3 worm cellular contexts compared by ENCODE assay signal in genomic region chrII:11719533-11719932, ce11.
TF ChIP-seq lines count a peak whose summit lies in the region.

No protein-coding gene starts in this region.

TF ChIP-seq in whole organism, L1 larva, 84 proteins besides CTCF, POLR2A, EP300 and RAD21:
- TF ChIP-seq swsn-7 (tag; optimal IDR thresholded peaks at IDR 0.05; lab: Kevin White, UChicago) (no peak), C34B4.2 (tag; optimal IDR thresholded peaks at IDR 0.05; lab: Kevin White, UChicago) (no peak), nhr-71 (tag; optimal IDR thresholded peaks at IDR 0.05; lab: Kevin White, UChicago) (peak; percentile 30), lsy-2 (tag; optimal IDR thresholded peaks at IDR 0.05; lab: Kevin White, UChicago) (peak; percentile 17 to 21), ceh-8 (GFP tag; optimal IDR thresholded peaks at IDR 0.05; lab: Kevin White, UChicago) (no peak), mep-1 (tag; optimal IDR thresholded peaks at IDR 0.05; lab: Kevin White, UChicago) (no peak), snu-23 (GFP tag; optimal IDR thresholded peaks at IDR 0.05; lab: Kevin White, UChicago) (peak; percentile 15), C04F5.9 (tag; optimal IDR thresholded peaks at IDR 0.05; lab: Kevin White, UChicago) (no peak), nhr-90 (tag; optimal IDR thresholded peaks at IDR 0.05; lab: Kevin White, UChicago; ENCODE audit: poor library complexity) (no peak), nhr-237 (tag; optimal IDR thresholded peaks at IDR 0.05; lab: Kevin White, UChicago) (no peak), pag-3 (tag; optimal IDR thresholded peaks at IDR 0.05; lab: Kevin White, UChicago; ENCODE audit: borderline replicate concordance, insufficient read depth) (no peak), unc-98 (GFP tag; IDR thresholded peaks at IDR 0.05; lab: Robert Waterston, UW) (no peak), ztf-11 (tag; optimal IDR thresholded peaks at IDR 0.05; lab: Kevin White, UChicago) (no peak), ceh-63 (GFP tag; optimal IDR thresholded peaks at IDR 0.05; lab: Kevin White, UChicago) (no peak), blmp-1 (tag; optimal IDR thresholded peaks at IDR 0.05; lab: Kevin White, UChicago) (peak; percentile 2)

TF ChIP-seq in whole organism, L4 larva, 104 proteins besides CTCF, POLR2A, EP300 and RAD21:
- TF ChIP-seq ztf-7 (tag; optimal IDR thresholded peaks at IDR 0.05; lab: Kevin White, UChicago), result no peak
- TF ChIP-seq T20F7.1 (GFP tag; optimal IDR thresholded peaks at IDR 0.05; lab: Kevin White, UChicago), result peak; percentile 91
- TF ChIP-seq nhr-42 (GFP tag; IDR thresholded peaks at IDR 0.05; lab: Robert Waterston, UW), result no peak
- TF ChIP-seq pqm-1 (tag; optimal IDR thresholded peaks at IDR 0.05; lab: Kevin White, UChicago), result no peak
- TF ChIP-seq hlh-30 (tag; optimal IDR thresholded peaks at IDR 0.05; lab: Kevin White, UChicago; ENCODE audit: insufficient read depth), result no peak
- TF ChIP-seq lin-15B (tag; optimal IDR thresholded peaks at IDR 0.05; lab: Kevin White, UChicago), result no peak
- TF ChIP-seq Y48G9A.11 (GFP tag; IDR thresholded peaks at IDR 0.05; lab: Robert Waterston, UW), result peak; percentile 76
- TF ChIP-seq lin-1 (GFP tag; IDR thresholded peaks at IDR 0.05; lab: Robert Waterston, UW), result no peak
- no peak for TF ChIP-seq lin-38 (GFP tag; IDR thresholded peaks at IDR 0.05; lab: Robert Waterston, UW)
- peak; percentile 95 for TF ChIP-seq spr-1 (tag; optimal IDR thresholded peaks at IDR 0.05; lab: Kevin White, UChicago)
- peak; percentile 93 for TF ChIP-seq spr-3 (GFP tag; optimal IDR thresholded peaks at IDR 0.05; lab: Kevin White, UChicago)
- no peak for TF ChIP-seq dpl-1 (GFP tag; optimal IDR thresholded peaks at IDR 0.05; lab: Kevin White, UChicago)
- no peak for TF ChIP-seq egl-27 (tag; optimal IDR thresholded peaks at IDR 0.05; lab: Kevin White, UChicago)
- no peak for TF ChIP-seq hmg-1.1 (GFP tag; IDR thresholded peaks at IDR 0.05; lab: Robert Waterston, UW)
- no peak for TF ChIP-seq madf-9 (GFP tag; conservative IDR thresholded peaks at IDR 0.05; lab: Robert Waterston, UW)

TF ChIP-seq in whole organism, young adult, 124 proteins besides CTCF, POLR2A, EP300 and RAD21:
- TF ChIP-seq mes-4 (tag; optimal IDR thresholded peaks at IDR 0.05; lab: Kevin White, UChicago) (no peak), attf-3 (GFP tag; conservative IDR thresholded peaks at IDR 0.05; lab: Robert Waterston, UW) (peak; percentile 78)
